Worm (Caenorhabditis elegans): ENCODE measurements around the gene eif-3.B.

eif-3.B gene

DNA sequence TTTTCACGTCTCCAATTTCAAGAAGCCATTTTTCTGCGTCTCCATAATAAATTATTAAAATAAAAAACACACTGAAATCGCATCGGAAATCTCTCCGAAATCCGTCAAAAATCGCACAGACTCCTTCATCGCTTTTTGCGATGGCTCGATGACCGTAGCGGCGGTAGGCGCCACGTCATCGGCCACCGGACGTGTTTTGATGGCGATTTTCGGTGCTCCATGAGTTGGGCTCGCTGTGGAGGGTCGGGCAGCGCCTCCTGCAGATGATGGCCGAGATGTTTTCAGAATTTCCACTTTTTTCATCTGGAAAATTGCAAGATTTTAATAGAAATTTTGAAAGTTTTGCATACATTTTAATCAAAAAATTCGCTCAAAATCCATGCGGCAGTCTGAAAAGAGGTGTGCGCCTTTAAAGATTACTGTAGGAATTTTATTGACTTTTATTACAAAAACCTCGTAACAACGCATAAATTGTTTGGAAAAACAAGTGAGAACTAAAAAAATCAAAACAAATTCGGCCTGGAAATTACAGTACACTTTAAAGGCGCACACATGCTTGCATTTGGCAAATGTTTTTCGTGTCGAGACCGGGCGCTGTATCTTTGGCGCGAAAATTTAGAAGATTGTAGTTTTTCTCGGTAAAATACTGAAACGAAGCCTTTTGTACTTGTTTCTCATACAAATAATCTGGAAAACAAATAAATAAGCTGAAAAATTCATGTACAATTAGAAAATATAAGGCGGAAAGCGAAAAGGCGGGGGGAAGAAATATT, 42.8 kb upstream of the eif-3.B start, which contains the start of gene smg-9 (continued):
- TF ChIP-seq zfh-2 (GFP tag; conservative IDR thresholded peaks at IDR 0.05) (peak; percentile 56; the same call in 1 of the 2 replicates), F33H1.4 (GFP tag; IDR thresholded peaks at IDR 0.05) (peak; percentile 75), snpc-1.1 (tag; optimal IDR thresholded peaks at IDR 0.05; ENCODE audit: insufficient read depth) (peak; percentile 11), atf-7 (tag; optimal IDR thresholded peaks at IDR 0.05) (no peak), madf-10 (tag; optimal IDR thresholded peaks at IDR 0.05) (no peak), efl-1 (GFP tag; optimal IDR thresholded peaks at IDR 0.05) (peak; percentile 80), ceh-40 (GFP tag; IDR thresholded peaks at IDR 0.05) (no peak), lin-54 (GFP tag; optimal IDR thresholded peaks at IDR 0.05) (peak; percentile 27), zim-3 (tag; optimal IDR thresholded peaks at IDR 0.05) (no peak), hsf-1 (GFP tag; IDR thresholded peaks at IDR 0.05) (peak; percentile 32; the same call in 1 of the 2 replicates)

DNA sequence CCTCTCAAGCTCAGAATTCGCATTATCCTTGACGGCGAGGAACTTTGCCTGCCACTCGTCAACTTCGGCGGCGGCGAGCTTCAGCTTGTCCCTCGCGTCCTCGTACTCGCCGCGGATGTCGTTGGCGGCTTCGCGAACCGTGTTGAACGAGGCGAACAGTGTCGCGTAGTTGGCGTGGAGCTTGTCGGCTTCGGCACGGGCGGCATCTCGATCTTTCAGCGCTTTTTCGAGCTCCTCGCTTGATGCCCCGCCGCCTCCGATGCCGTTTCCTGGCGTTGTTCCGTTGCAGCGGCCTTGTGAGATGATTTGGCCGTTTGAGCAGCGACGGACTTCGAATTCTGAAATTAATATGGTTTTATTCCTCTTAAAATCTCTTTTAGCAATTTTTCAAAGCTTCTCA, 42.0 kb upstream of the eif-3.B start:
- TF ChIP-seq C06A6.2 (GFP tag; conservative IDR thresholded peaks at IDR 0.05) (no peak), F22D6.2 (tag; optimal IDR thresholded peaks at IDR 0.05) (no peak), zfh-2 (GFP tag; conservative IDR thresholded peaks at IDR 0.05) (peak; percentile 89), ets-4 (GFP tag; optimal IDR thresholded peaks at IDR 0.05) (no peak), egrh-3 (GFP tag; IDR thresholded peaks at IDR 0.05) (peak; percentile 79; the same call in 1 of the 2 replicates), zim-3 (tag; optimal IDR thresholded peaks at IDR 0.05) (no peak), hmg-1.2 (GFP tag; IDR thresholded peaks at IDR 0.05) (no peak), mel-28 (tag; optimal IDR thresholded peaks at IDR 0.05; ENCODE audit: borderline replicate concordance) (no peak), xnd-1 (tag; optimal IDR thresholded peaks at IDR 0.05) (no peak), F37B4.10 (GFP tag; IDR thresholded peaks at IDR 0.05) (no peak), F10E7.11 (tag; optimal IDR thresholded peaks at IDR 0.05) (no peak), Y79H2A.3 (GFP tag; conservative IDR thresholded peaks at IDR 0.05) (no peak)

DNA sequence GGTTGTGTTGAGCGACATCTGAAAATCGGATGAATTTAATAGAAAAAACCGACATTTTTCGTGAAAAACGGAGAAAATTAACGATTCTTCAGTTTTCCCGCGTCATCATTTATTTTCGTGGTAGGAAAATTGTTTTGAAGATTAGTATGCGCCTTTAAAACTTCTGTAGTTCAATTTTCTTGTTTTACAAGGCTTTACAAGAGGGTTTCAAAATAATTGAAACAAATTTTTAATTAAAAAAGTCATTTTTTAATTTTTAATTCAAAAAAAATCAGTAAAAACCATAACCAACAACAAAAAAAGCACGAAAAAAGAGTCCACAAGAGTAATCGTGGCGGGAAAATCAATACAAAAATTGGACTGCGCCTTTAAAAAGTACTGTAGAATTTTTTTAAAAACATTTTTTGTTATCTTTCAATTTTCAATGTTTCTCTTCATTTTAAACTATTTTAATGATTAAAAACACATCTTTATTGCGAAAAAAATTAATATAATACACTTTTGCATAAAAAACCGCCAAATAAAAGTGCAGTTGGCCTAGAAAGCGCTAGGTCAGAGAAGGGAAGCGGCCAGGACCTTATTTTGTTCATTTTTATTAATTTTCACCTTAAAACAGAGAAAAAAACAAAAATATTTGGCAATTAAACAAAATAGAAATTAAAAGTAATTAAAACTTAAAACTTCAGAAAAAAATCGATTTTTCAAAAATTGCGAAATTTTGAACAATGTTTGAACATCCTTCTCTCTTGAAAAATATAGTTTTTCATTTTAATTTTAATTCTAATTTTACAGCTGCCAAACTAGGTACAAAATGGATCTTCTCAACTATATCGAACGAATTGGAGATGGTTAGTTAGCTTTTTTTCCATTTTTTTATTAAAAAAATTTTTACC, 41.1 kb upstream of the eif-3.B start, which contains the start of the genes tac-1 and Y54E2A.4:
TSS of gene tac-1 (minus strand) at position 20 of the 893 bp plus-strand sequence.
TSS of gene Y54E2A.4 (plus strand) at position 765 of the 893 bp plus-strand sequence.
- TF ChIP-seq ceh-58 (GFP tag; IDR thresholded peaks at IDR 0.05) (no peak), T07F8.4 (tag; optimal IDR thresholded peaks at IDR 0.05) (no peak), dpl-1 (GFP tag; optimal IDR thresholded peaks at IDR 0.05) (peak; percentile 21), T26A5.8 (tag; optimal IDR thresholded peaks at IDR 0.05) (no peak), snpc-1.3 (tag; optimal IDR thresholded peaks at IDR 0.05; ENCODE audit: insufficient read depth) (no peak), mel-28 (tag; optimal IDR thresholded peaks at IDR 0.05; ENCODE audit: borderline replicate concordance) (no peak), K11D2.4 (GFP tag; IDR thresholded peaks at IDR 0.05) (no peak), hlh-12 (tag; optimal IDR thresholded peaks at IDR 0.05) (no peak), tlf-1 (GFP tag; optimal IDR thresholded peaks at IDR 0.05) (peak; percentile 47), ceh-100 (GFP tag; IDR thresholded peaks at IDR 0.05) (no peak), lir-1 (GFP tag; conservative IDR thresholded peaks at IDR 0.05) (no peak), lin-54 (GFP tag; optimal IDR thresholded peaks at IDR 0.05) (peak; percentile 6), mxl-1 (tag; optimal IDR thresholded peaks at IDR 0.05) (no peak), repo-1 (tag; optimal IDR thresholded peaks at IDR 0.05) (no peak), unc-62 (GFP tag; optimal IDR thresholded peaks at IDR 0.05) (no peak), hmg-1.2 (GFP tag; IDR thresholded peaks at IDR 0.05) (no peak), zfh-2 (GFP tag; conservative IDR thresholded peaks at IDR 0.05) (no peak), akir-1 (GFP tag; optimal IDR thresholded peaks at IDR 0.05) (no peak), ceh-27 (GFP tag; optimal IDR thresholded peaks at IDR 0.05) (no peak), lin-40 (tag; optimal IDR thresholded peaks at IDR 0.05) (no peak), D2030.7 (GFP tag; IDR thresholded peaks at IDR 0.05) (peak; percentile 35; the same call in 1 of the 2 replicates), die-1 (tag; optimal IDR thresholded peaks at IDR 0.05) (no peak), madf-6 (GFP tag; IDR thresholded peaks at IDR 0.05) (peak; percentile 84), ceh-91 (GFP tag; IDR thresholded peaks at IDR 0.05) (peak; percentile 53; the same call in 1 of the 2 replicates), F23B12.7 (tag; optimal IDR thresholded peaks at IDR 0.05; ENCODE audit: insufficient read depth) (no peak), xnd-1 (tag; optimal IDR thresholded peaks at IDR 0.05) (peak; percentile 86), F33H1.4 (GFP tag; IDR thresholded peaks at IDR 0.05) (peak; percentile 85)

All from whole organism, young adult.